Fruit fly (Drosophila melanogaster): ENCODE measurements around the gene Hsp67Bc.
A peak's percentile ranks its signal among the peaks of the same experiment; 100 is the strongest.

Gene Hsp67Bc

DNA sequence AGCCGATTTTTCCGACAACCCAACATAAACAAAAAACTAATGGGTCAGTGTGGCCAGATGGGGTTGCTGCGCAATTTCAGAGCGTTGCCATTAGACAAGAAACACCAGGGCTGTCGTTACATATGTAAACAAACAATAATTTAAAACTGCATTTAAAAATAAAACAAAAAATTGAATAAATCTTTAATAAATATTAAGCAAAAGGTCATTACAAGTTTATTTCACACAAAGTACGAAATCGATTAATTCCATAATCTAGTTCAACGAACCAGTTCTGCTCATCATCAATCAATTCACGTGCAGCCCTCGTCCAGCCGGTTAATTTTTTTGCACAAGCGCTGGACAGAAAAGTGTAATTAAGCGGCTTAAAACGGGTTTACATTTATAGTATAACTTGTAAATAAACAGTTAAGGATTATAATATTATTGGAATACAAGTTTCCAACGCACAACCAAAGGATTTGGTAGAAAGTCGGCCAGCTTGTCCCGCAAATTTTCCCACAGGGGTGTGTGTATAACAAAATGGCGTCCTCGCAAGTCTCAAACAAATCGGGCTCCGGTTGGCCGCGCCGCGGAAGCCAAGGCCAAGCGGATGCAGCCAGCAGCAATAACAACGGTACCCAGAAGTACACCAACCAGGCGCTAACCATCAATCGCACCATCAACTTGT, 38.6 kb upstream of the Hsp67Bc start, which contains the start of the genes CG4022 and Cpsf5 (continued):
- peak; percentile 61; the same call in 1 of the 2 replicates for TF ChIP-seq Adf1 (GFP tag; IDR thresholded peaks at IDR 0.05)
- TF ChIP-seq CG11504 (tag; optimal IDR thresholded peaks at IDR 0.05) = peak; percentile 82
- TF ChIP-seq Bdp1 (GFP tag; optimal IDR thresholded peaks at IDR 0.05) = peak; percentile 67
- peak; percentile 85; the same call in 2 of the 3 replicates for TF ChIP-seq so (GFP tag; IDR thresholded peaks at IDR 0.05)
- TF ChIP-seq CG8281 (tag; optimal IDR thresholded peaks at IDR 0.05) = peak; percentile 36
- TF ChIP-seq dimm (GFP tag; IDR thresholded peaks at IDR 0.05) = no peak; the same call in 1 of the 2 replicates
- TF ChIP-seq Hmx (GFP tag; optimal IDR thresholded peaks at IDR 0.05) = peak; percentile 44
- TF ChIP-seq ap (GFP tag; IDR thresholded peaks at IDR 0.05) = peak; percentile 56
- TF ChIP-seq CG10267 (tag; optimal IDR thresholded peaks at IDR 0.05) = peak; percentile 81
- TF ChIP-seq slbo (GFP tag; IDR thresholded peaks at IDR 0.05) = peak; percentile 90
- TF ChIP-seq E2f1 (GFP tag; IDR thresholded peaks at IDR 0.05) = peak; percentile 79
- TF ChIP-seq Gsc (GFP tag; IDR thresholded peaks at IDR 0.05) = no peak
- peak; percentile 25; the same call in 1 of the 2 replicates for TF ChIP-seq Ravus (GFP tag; IDR thresholded peaks at IDR 0.05)
- TF ChIP-seq CG12071 (GFP tag; optimal IDR thresholded peaks at IDR 0.05) = peak; percentile 27
- TF ChIP-seq Mad (GFP tag; optimal IDR thresholded peaks at IDR 0.05) = peak; percentile 85
- peak; percentile 74; the same call in 1 of the 3 replicates for TF ChIP-seq otp (GFP tag; IDR thresholded peaks at IDR 0.05)
- peak; percentile 79 for TF ChIP-seq al (GFP tag; IDR thresholded peaks at IDR 0.05)
- no peak for TF ChIP-seq Hr39 (optimal IDR thresholded peaks at IDR 0.05)
- peak; percentile 82; the same call in 1 of the 2 replicates for TF ChIP-seq ranshi (GFP tag; IDR thresholded peaks at IDR 0.05)
- peak; percentile 77 for TF ChIP-seq Sin3A (optimal IDR thresholded peaks at IDR 0.05)
- TF ChIP-seq HmgZ (tag; optimal IDR thresholded peaks at IDR 0.05) = peak; percentile 91
- TF ChIP-seq tup (GFP tag; optimal IDR thresholded peaks at IDR 0.05) = peak; percentile 41
- peak; percentile 90 for TF ChIP-seq lilli (GFP tag; optimal IDR thresholded peaks at IDR 0.05)
- TF ChIP-seq CHES-1-like (GFP tag; optimal IDR thresholded peaks at IDR 0.05) = peak; percentile 60
- peak; percentile 70 for TF ChIP-seq E2f2 (GFP tag; IDR thresholded peaks at IDR 0.05)
- peak; percentile 47 for TF ChIP-seq CG2875 (GFP tag; optimal IDR thresholded peaks at IDR 0.05)
- TF ChIP-seq sim (GFP tag; IDR thresholded peaks at IDR 0.05) = no peak
- peak; percentile 75 for TF ChIP-seq CrebB (tag; optimal IDR thresholded peaks at IDR 0.05)
- peak; percentile 79 for TF ChIP-seq caup (GFP tag; optimal IDR thresholded peaks at IDR 0.05; ENCODE audit: severe bottlenecking)
- TF ChIP-seq CG14965 (GFP tag; optimal IDR thresholded peaks at IDR 0.05; ENCODE audit: borderline replicate concordance) = no peak
- TF ChIP-seq CG7271 (tag; optimal IDR thresholded peaks at IDR 0.05) = peak; percentile 67
- TF ChIP-seq stwl (tag; optimal IDR thresholded peaks at IDR 0.05) = peak; percentile 73
- TF ChIP-seq Mrtf (GFP tag; IDR thresholded peaks at IDR 0.05) = peak; percentile 40; the same call in 1 of the 3 replicates
- TF ChIP-seq zen2 (GFP tag; IDR thresholded peaks at IDR 0.05; ENCODE audit: partially characterized antibody) = no peak; the same call in 2 of the 3 replicates
- TF ChIP-seq CG7372 (GFP tag; IDR thresholded peaks at IDR 0.05) = peak; percentile 84
- peak; percentile 77 for TF ChIP-seq klu (GFP tag; IDR thresholded peaks at IDR 0.05)
- TF ChIP-seq Rfx (GFP tag; IDR thresholded peaks at IDR 0.05) = peak; percentile 88
- peak; percentile 36 for TF ChIP-seq nau (GFP tag; optimal IDR thresholded peaks at IDR 0.05)
- peak; percentile 87 for TF ChIP-seq ara (GFP tag; IDR thresholded peaks at IDR 0.05)
- TF ChIP-seq CG32532 (GFP tag; IDR thresholded peaks at IDR 0.05) = peak; percentile 91
- peak; percentile 23; the same call in 1 of the 2 replicates for TF ChIP-seq Bgb (GFP tag; IDR thresholded peaks at IDR 0.05; ENCODE audit: partially characterized antibody)
- peak; percentile 69 for TF ChIP-seq HHEX (GFP tag; optimal IDR thresholded peaks at IDR 0.05)
- peak; percentile 66 for TF ChIP-seq CG6272 (GFP tag; IDR thresholded peaks at IDR 0.05)
- peak; percentile 87 for TF ChIP-seq CG17328 (GFP tag; IDR thresholded peaks at IDR 0.05)
- peak; percentile 95 for TF ChIP-seq CG12391 (tag; optimal IDR thresholded peaks at IDR 0.05)
- TF ChIP-seq D19B (GFP tag; optimal IDR thresholded peaks at IDR 0.05) = peak; percentile 45
- TF ChIP-seq wor (GFP tag; IDR thresholded peaks at IDR 0.05) = peak; percentile 65
- TF ChIP-seq C15 (GFP tag; IDR thresholded peaks at IDR 0.05) = peak; percentile 79; the same call in 1 of the 3 replicates
- TF ChIP-seq sisA (GFP tag; IDR thresholded peaks at IDR 0.05) = peak; percentile 82
- peak; percentile 54 for TF ChIP-seq vfl (GFP tag; optimal IDR thresholded peaks at IDR 0.05)

Measured in whole organism, embryonic.